Worm (Caenorhabditis elegans): ENCODE data around the gene K08D8.6.

The K08D8.6 gene

ce11 chrIV:12936221-12936776, 46.0 kb upstream of the K08D8.6 start, which contains the start of the genes cld-1 and dod-21 (continued):
- TF ChIP-seq hlh-11 (tag; optimal IDR thresholded peaks at IDR 0.05) (peak; percentile 83), ZK546.5 (tag; optimal IDR thresholded peaks at IDR 0.05) (no peak), pha-4 (GFP tag; IDR thresholded peaks at IDR 0.05) (no peak), pha-4 (tag; optimal IDR thresholded peaks at IDR 0.05) (no peak), skn-1 (tag; optimal IDR thresholded peaks at IDR 0.05) (no peak), nhr-102 (tag; optimal IDR thresholded peaks at IDR 0.05) (no peak), F37D6.2 (tag; optimal IDR thresholded peaks at IDR 0.05) (no peak), T26A8.4 (GFP tag; IDR thresholded peaks at IDR 0.05) (no peak), saeg-2 (GFP tag; IDR thresholded peaks at IDR 0.05) (no peak), mdl-1 (tag; optimal IDR thresholded peaks at IDR 0.05) (no peak), nhr-28 (tag; optimal IDR thresholded peaks at IDR 0.05) (peak; percentile 47), dve-1 (tag; optimal IDR thresholded peaks at IDR 0.05; ENCODE audit: insufficient read depth) (peak; percentile 63), egl-27 (tag; optimal IDR thresholded peaks at IDR 0.05) (no peak), php-3 (GFP tag; IDR thresholded peaks at IDR 0.05) (peak; percentile 48; the same call in 1 of the 2 replicates), lim-7 (GFP tag; IDR thresholded peaks at IDR 0.05) (no peak), daf-8 (GFP tag; IDR thresholded peaks at IDR 0.05) (no peak), daf-12 (tag; optimal IDR thresholded peaks at IDR 0.05) (no peak), lin-29 (GFP tag; IDR thresholded peaks at IDR 0.05) (no peak)

- no peak for TF ChIP-seq jun-1 (tag; optimal IDR thresholded peaks at IDR 0.05)
- TF ChIP-seq nhr-48 (tag; optimal IDR thresholded peaks at IDR 0.05) = no peak
- no peak for TF ChIP-seq unc-62 (GFP tag; optimal IDR thresholded peaks at IDR 0.05 in 1 of 2)
- no peak for TF ChIP-seq unc-62 (tag; optimal IDR thresholded peaks at IDR 0.05)
- TF ChIP-seq lin-29 (GFP tag; IDR thresholded peaks at IDR 0.05) = no peak
- TF ChIP-seq rbr-2 (tag; optimal IDR thresholded peaks at IDR 0.05) = no peak
- no peak for TF ChIP-seq F26F4.8 (GFP tag; conservative IDR thresholded peaks at IDR 0.05)
- TF ChIP-seq hlh-30 (tag; optimal IDR thresholded peaks at IDR 0.05; ENCODE audit: insufficient read depth) = no peak
- TF ChIP-seq mxl-3 (GFP tag; optimal IDR thresholded peaks at IDR 0.05) = no peak
- TF ChIP-seq arid-1 (GFP tag; conservative IDR thresholded peaks at IDR 0.05) = no peak
- TF ChIP-seq daf-12 (tag; optimal IDR thresholded peaks at IDR 0.05) = no peak
- TF ChIP-seq spr-1 (tag; optimal IDR thresholded peaks at IDR 0.05) = no peak
- TF ChIP-seq R02D3.7 (tag; optimal IDR thresholded peaks at IDR 0.05) = no peak
- TF ChIP-seq unc-130 (GFP tag; optimal IDR thresholded peaks at IDR 0.05) = no peak
Measured at ce11 chrIV:12926639-12927038, 36.3 kb upstream of the K08D8.6 start, which contains the start of gene srlf-5. Gene srlf-5, minus strand, starts transcription at chrIV:12926739.

ce11 chrIV:12924332-12924731, 34.0 kb upstream of the K08D8.6 start, which contains the start of gene srlf-4:
Gene srlf-4, minus strand, starts transcription at chrIV:12924432.
- TF ChIP-seq T26A8.4 (GFP tag; IDR thresholded peaks at IDR 0.05) = no peak
- TF ChIP-seq pha-4 (GFP tag; IDR thresholded peaks at IDR 0.05) = no peak
- no peak for TF ChIP-seq pha-4 (tag; optimal IDR thresholded peaks at IDR 0.05)
- no peak for TF ChIP-seq nhr-11 (tag; optimal IDR thresholded peaks at IDR 0.05)
- no peak for TF ChIP-seq unc-62 (GFP tag; optimal IDR thresholded peaks at IDR 0.05 in 1 of 2)
- no peak for TF ChIP-seq unc-62 (tag; optimal IDR thresholded peaks at IDR 0.05)

- peak; percentile 73 for TF ChIP-seq pqm-1 (tag; optimal IDR thresholded peaks at IDR 0.05)
- TF ChIP-seq hlh-11 (tag; optimal IDR thresholded peaks at IDR 0.05) = peak; percentile 46
- peak; percentile 67 for TF ChIP-seq nhr-48 (tag; optimal IDR thresholded peaks at IDR 0.05)
- TF ChIP-seq nhr-28 (tag; optimal IDR thresholded peaks at IDR 0.05) = peak; percentile 8
- peak; percentile 69 for TF ChIP-seq php-3 (GFP tag; IDR thresholded peaks at IDR 0.05)
- TF ChIP-seq mdl-1 (tag; optimal IDR thresholded peaks at IDR 0.05) = no peak
- no peak for TF ChIP-seq daf-16 (GFP tag; optimal IDR thresholded peaks at IDR 0.05)
- TF ChIP-seq daf-16 (tag; optimal IDR thresholded peaks at IDR 0.05) = peak; percentile 64
- TF ChIP-seq dmd-6 (GFP tag; IDR thresholded peaks at IDR 0.05) = peak; percentile 82
- no peak for TF ChIP-seq fkh-10 (GFP tag; optimal IDR thresholded peaks at IDR 0.05)
Measured at ce11 chrIV:12921027-12921426, 30.7 kb upstream of the K08D8.6 start, which contains the start of gene C32H11.4. Gene C32H11.4, plus strand, starts transcription at chrIV:12921264.
